Worm (Caenorhabditis elegans) whole organism, midembryonic: ENCODE data around the gene ZC204.17.

Source experiments
- T22C8.4 ChIP-seq: fragments of 200-800 bp; sonication (Bioruptor generic); IDR thresholded peaks from 2 replicates; pipeline ENCODE4 v1.3.6; 2022; ENCODE audit warnings: missing genetic modification characterization, missing compliant biosample characterization
- cog-1 ChIP-seq: sonication (generic microtip); optimal IDR thresholded peaks from 2 replicates; lab custom pipeline; 2016; ENCODE audit warnings: missing genetic modification characterization, missing compliant biosample characterization
- flt-1 ChIP-seq: fragments of 200-800 bp; sonication (Bioruptor generic); IDR thresholded peaks from 2 replicates; pipeline ENCODE4 v1.3.6; 2022; ENCODE audit warnings: missing genetic modification characterization, missing compliant biosample characterization
- klf-2 ChIP-seq: fragments of 200-800 bp; sonication (Bioruptor generic); conservative IDR thresholded peaks from 2 replicates; pipeline ENCODE4 v1.3.6; 2022; ENCODE audit warnings: missing genetic modification reagents, missing genetic modification characterization, missing compliant biosample characterization
- med-1 ChIP-seq: sonication (generic microtip); optimal IDR thresholded peaks from 2 replicates; lab custom pipeline; 2017; ENCODE audit warnings: missing genetic modification characterization, mild to moderate bottlenecking, missing compliant biosample characterization, antibody characterized with exemption, missing genetic modification reagents; ENCODE audit not compliant: insufficient read depth
- ref-1 ChIP-seq: fragments of 200-800 bp; sonication (Bioruptor generic); conservative IDR thresholded peaks from 2 replicates; pipeline ENCODE4 v1.3.6; 2022; ENCODE audit warnings: missing genetic modification reagents, missing genetic modification characterization, missing compliant biosample characterization
- tab-1 ChIP-seq: fragments of 200-800 bp; sonication (Bioruptor generic); IDR thresholded peaks from 2 replicates; pipeline ENCODE4 v1.3.6; 2022; ENCODE audit warnings: missing genetic modification characterization, missing compliant biosample characterization
- ztf-23 ChIP-seq: fragments of 200-800 bp; sonication (Bioruptor generic); IDR thresholded peaks from 2 replicates; pipeline ENCODE4 v1.3.6; 2022; ENCODE audit warnings: missing genetic modification reagents, missing genetic modification characterization, missing compliant biosample characterization
- ztf-29 ChIP-seq: fragments of 200-800 bp; sonication (Bioruptor generic); IDR thresholded peaks from 2 replicates; pipeline ENCODE4 v1.3.6; 2022; ENCODE audit warnings: missing genetic modification reagents, missing genetic modification characterization, missing compliant biosample characterization

ZC204.17 gene

DNA sequence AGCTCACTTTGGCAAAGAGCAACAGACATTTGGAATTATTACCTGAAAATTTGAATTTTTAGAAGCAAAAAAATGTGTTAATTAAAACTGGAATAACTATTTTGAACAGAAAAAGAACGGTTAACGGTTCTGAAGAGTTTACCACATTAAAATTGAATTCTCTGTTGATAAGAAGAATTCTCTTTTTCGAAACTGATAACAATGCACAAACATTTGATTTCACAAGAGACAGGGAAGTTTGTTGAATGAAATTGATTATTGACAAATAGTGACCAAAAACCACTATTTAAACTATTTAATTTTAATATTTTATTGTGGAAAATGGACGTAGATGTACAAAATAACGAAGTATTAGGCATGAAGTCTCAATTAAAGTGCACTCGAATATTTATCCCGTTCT lies 38.5 kb downstream of the ZC204.17 start:
- TF ChIP-seq T22C8.4 (GFP tag; lab: Robert Waterston, UW) (no peak), klf-2 (GFP tag; lab: Robert Waterston, UW) (no peak), tab-1 (GFP tag; lab: Robert Waterston, UW) (no peak), med-1 (GFP tag; lab: Kevin White, UChicago) (no peak), ztf-23 (GFP tag; lab: Robert Waterston, UW) (no peak), flt-1 (GFP tag; lab: Robert Waterston, UW) (no peak), cog-1 (no peak), ztf-29 (no peak), ref-1 (GFP tag; lab: Robert Waterston, UW) (no peak)

DNA sequence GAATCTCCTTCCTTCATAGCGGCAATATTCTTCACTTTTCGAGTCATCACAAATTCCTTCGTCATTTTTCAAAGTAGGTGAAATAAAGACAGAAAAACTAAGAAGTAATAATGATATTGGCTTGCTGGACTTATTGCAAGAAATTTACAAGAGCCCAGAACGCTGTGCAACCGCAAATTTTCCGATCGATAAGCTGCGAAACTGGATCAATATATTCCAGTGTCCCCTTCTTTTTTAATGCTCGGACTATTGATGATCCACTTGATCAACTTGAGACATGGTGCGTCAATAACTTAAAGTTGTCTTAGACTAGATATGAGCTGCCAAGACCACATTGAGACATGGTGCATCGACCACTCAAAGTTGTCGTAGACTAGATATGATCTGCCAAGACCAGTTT lies 40.0 kb downstream of the ZC204.17 start, which contains the start of gene bath-33:
bath-33 (minus strand) TSS at position 101 of the 400 bp plus-strand sequence.
- no peak for TF ChIP-seq tab-1 (GFP tag; lab: Robert Waterston, UW)
- no peak for TF ChIP-seq ztf-29
- TF ChIP-seq flt-1 (GFP tag; lab: Robert Waterston, UW): no peak
- no peak for TF ChIP-seq T22C8.4 (GFP tag; lab: Robert Waterston, UW)
- no peak for TF ChIP-seq med-1 (GFP tag; lab: Kevin White, UChicago)
- no peak for TF ChIP-seq ref-1 (GFP tag; lab: Robert Waterston, UW)
- TF ChIP-seq klf-2 (GFP tag; lab: Robert Waterston, UW): no peak
- TF ChIP-seq ztf-23 (GFP tag; lab: Robert Waterston, UW): no peak

DNA sequence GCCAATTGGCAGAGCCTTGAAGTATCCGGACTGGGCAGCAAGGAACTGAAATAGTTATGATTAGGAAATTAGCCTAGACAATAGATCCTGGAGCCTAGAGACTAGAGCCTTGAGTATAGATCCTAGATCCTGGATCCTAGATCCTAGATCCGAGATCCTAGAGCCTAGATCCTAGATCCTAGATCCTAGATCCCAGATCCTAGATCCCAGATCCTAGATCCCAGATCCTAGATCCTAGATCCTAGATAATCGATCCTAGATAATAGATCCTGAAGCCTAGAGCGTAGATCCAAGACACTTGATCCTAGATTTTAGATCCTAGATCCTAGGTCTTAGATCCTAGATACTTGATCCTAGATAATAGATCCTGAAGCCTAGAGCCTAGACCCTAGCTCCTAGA lies 41.1 kb downstream of the ZC204.17 start:
- TF ChIP-seq T22C8.4 (GFP tag; lab: Robert Waterston, UW): no peak
- no peak for TF ChIP-seq cog-1
- no peak for TF ChIP-seq flt-1 (GFP tag; lab: Robert Waterston, UW)
- no peak for TF ChIP-seq ztf-23 (GFP tag; lab: Robert Waterston, UW)
- TF ChIP-seq ztf-29: no peak
- TF ChIP-seq klf-2 (GFP tag; lab: Robert Waterston, UW): no peak
- TF ChIP-seq med-1 (GFP tag; lab: Kevin White, UChicago): no peak
- no peak for TF ChIP-seq tab-1 (GFP tag; lab: Robert Waterston, UW)
- no peak for TF ChIP-seq ref-1 (GFP tag; lab: Robert Waterston, UW)

DNA sequence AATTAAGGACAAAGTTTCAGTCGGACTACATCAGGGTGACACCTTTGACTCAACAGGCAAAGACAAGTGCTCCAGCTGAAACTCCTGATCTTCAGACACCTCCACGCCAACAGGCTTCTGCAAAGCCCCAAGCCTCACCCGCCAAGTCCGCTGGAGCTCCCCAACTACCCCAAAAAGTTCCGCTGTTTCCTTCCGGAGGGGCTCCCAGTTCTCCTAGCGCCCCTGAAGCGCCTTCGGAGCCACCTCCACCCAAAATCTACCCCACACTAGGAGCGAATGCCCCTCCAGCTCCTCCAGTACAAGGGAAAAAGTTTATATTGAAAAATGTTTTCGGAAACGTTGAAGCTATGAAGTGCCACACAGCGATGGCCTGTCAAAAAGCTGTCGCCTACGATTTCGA lies 43.0 kb downstream of the ZC204.17 start:
- TF ChIP-seq flt-1 (GFP tag; lab: Robert Waterston, UW): no peak
- no peak for TF ChIP-seq ztf-29
- TF ChIP-seq ztf-23 (GFP tag; lab: Robert Waterston, UW): no peak
- TF ChIP-seq T22C8.4 (GFP tag; lab: Robert Waterston, UW): no peak
- no peak for TF ChIP-seq tab-1 (GFP tag; lab: Robert Waterston, UW)
- TF ChIP-seq cog-1: no peak
- TF ChIP-seq med-1 (GFP tag; lab: Kevin White, UChicago): no peak
- no peak for TF ChIP-seq klf-2 (GFP tag; lab: Robert Waterston, UW)
- no peak for TF ChIP-seq ref-1 (GFP tag; lab: Robert Waterston, UW)

DNA sequence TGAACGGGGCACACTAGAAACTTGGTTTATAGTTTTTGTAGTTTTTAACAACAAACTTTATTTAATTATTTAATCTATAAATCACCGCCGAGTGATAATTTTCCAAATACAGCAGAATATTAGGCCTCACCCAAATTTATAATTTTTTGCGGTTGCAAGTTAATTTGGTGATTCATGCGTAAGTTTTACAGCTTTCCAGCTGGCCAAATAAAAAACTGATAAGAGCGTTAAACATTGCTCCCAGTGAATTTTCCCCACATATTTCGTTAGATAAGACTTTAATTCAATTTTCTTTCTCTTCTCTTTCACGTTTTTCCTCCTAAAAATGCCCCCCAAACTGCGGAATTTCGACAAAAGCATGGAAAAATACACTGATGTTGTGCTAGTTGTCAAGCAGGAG lies 44.6 kb downstream of the ZC204.17 start, which contains the start of gene bath-47:
bath-47 (plus strand) TSS at position 305 of the 400 bp plus-strand sequence.
- TF ChIP-seq ref-1 (GFP tag; lab: Robert Waterston, UW): no peak
- no peak for TF ChIP-seq flt-1 (GFP tag; lab: Robert Waterston, UW)
- TF ChIP-seq T22C8.4 (GFP tag; lab: Robert Waterston, UW): no peak
- TF ChIP-seq ztf-23 (GFP tag; lab: Robert Waterston, UW): no peak
- TF ChIP-seq tab-1 (GFP tag; lab: Robert Waterston, UW): no peak
- TF ChIP-seq med-1 (GFP tag; lab: Kevin White, UChicago): no peak
- TF ChIP-seq cog-1: no peak
- TF ChIP-seq klf-2 (GFP tag; lab: Robert Waterston, UW): no peak
- no peak for TF ChIP-seq ztf-29

DNA sequence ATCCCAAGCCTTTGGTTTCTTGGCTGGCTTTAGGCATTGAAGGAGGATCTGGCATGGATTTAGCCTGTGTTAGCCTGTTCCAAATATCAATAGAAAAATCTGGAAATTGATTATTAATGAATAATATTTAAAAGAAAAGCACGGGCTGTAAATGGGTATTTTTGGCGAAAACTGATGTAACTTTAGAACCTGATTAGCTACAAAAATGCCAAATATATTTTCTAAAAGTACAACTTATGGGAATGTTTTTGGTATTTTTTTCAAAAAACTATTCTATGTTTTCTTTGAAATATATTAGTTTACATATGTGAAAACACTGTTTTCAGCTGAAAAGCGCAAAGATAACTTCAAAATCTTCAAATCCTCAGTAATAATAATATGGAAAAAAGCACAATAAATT lies 45.4 kb downstream of the ZC204.17 start, which contains the start of gene bath-26:
bath-26 (minus strand) TSS at position 101 of the 400 bp plus-strand sequence.
- TF ChIP-seq ztf-23 (GFP tag; lab: Robert Waterston, UW) (no peak), T22C8.4 (GFP tag; lab: Robert Waterston, UW) (no peak), klf-2 (GFP tag; lab: Robert Waterston, UW) (no peak), tab-1 (GFP tag; lab: Robert Waterston, UW) (no peak), ref-1 (GFP tag; lab: Robert Waterston, UW) (no peak)

DNA sequence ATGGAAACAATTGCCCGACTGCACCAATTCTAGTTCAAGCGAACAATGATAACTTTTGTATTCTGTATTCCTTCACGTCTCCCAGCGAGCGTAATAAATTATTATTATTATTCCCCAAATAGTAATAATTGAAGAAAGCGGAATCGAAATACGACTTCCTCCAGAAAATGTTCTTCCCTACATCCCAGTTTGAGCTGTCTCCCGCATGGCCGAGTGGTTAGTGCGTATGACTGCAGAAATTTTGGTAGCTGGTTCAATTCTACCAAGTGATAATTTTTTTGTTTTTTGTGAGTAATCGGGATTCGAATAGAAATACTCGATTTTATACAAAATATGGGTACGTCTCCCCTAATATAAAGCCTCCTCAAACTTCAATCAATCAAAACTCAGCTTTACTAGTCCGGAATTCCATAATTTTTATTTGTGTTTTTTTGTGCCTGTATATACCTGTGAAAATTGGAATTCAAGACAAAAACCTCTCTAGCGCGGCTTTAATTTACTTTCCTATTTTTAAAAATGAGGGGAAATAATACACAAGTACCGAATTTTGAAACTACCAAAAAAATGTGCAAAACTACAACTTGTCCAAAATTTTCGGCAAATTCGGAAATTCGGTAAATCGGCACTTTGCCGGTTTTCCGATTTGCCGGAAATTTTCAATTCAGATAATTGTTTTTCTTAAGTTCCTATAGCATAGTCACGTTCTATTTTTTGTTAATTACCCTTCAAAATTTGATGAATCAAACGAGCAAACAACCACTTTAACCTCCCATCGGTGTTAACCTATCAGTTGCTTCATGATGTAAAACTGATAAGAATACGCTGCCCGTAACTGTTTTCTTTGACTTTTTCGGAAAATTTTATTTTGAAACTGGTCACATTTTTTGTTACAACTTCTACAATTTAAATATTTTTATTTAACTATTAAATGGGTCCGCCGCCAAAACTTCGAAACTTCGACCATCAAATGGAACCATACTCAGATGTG lies 48.7 kb downstream of the ZC204.17 start, which contains the start of gene bath-46:
bath-46 (plus strand) TSS at position 806 of the 988 bp plus-strand sequence.
- TF ChIP-seq flt-1 (GFP tag; lab: Robert Waterston, UW) (no peak), cog-1 (no peak), T22C8.4 (GFP tag; lab: Robert Waterston, UW) (no peak), ztf-29 (no peak), ztf-23 (GFP tag; lab: Robert Waterston, UW) (no peak), klf-2 (GFP tag; lab: Robert Waterston, UW) (no peak), ref-1 (GFP tag; lab: Robert Waterston, UW) (no peak), tab-1 (GFP tag; lab: Robert Waterston, UW) (no peak), med-1 (GFP tag; lab: Kevin White, UChicago) (no peak)
